Worm (Caenorhabditis elegans) whole organism, early embryonic: ENCODE measurements around the gene Y51A2A.4.

ENCODE experiments used
- ama-1 ChIP-seq: fragments of 150-350 bp; optimal IDR thresholded peaks from 2 replicates; lab custom pipeline; 2014
- ceh-13 ChIP-seq: fragments of 200-800 bp; sonication (Bioruptor generic); optimal IDR thresholded peaks from 2 replicates; lab custom pipeline; 2018; ENCODE audit warnings: mild to moderate bottlenecking, missing genetic modification characterization, missing compliant biosample characterization
- ets-7 ChIP-seq: sonication (generic microtip); optimal IDR thresholded peaks from 2 replicates; lab custom pipeline; 2016; ENCODE audit warnings: missing genotype, missing genetic modification characterization, missing compliant biosample characterization
- hmbx-1 ChIP-seq: sonication (generic microtip); optimal IDR thresholded peaks from 2 replicates; lab custom pipeline; 2016; ENCODE audit warnings: mild to moderate bottlenecking, missing genetic modification characterization, missing compliant biosample characterization
- tbx-11 ChIP-seq: fragments of 200-800 bp; sonication (Bioruptor generic); IDR thresholded peaks from 2 replicates; pipeline ENCODE4 v1.3.6; 2022; ENCODE audit warnings: missing genetic modification characterization, missing compliant biosample characterization
- tbx-37 ChIP-seq: fragments of 200-800 bp; sonication (Bioruptor generic); conservative IDR thresholded peaks from 2 replicates; pipeline ENCODE4 v1.3.6; 2022; ENCODE audit warnings: missing genetic modification reagents, missing genetic modification characterization, missing compliant biosample characterization

DNA sequence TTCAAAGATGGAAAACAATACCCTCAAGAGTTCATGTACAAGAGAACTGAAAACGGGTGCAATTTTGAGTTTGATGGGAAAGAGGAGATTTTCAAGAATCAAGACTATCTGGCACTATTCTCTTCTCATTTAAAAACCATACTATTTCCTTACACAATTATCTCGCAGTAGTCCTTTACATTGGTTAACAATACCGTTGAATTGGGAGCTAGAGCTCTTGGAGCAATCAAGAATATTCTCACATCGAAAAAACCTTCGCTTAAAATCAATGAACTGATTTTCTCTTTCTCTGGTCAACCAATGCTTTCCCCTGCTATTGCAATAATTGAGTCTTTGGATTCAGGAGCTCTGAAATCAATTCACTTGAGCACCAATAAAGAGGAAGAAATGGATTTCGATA lies 37.2 kb upstream of the Y51A2A.4 start, which contains the start of gene R10E8.2:
- TF ChIP-seq hmbx-1 (tag; lab: Kevin White, UChicago) (no peak), tbx-11 (GFP tag; lab: Robert Waterston, UW) (no peak), tbx-37 (GFP tag; lab: Robert Waterston, UW) (no peak), ama-1 (lab: Kevin White, UChicago) (no peak), ceh-13 (GFP tag; lab: Kevin White, UChicago) (no peak), ets-7 (no peak)
